Fruit fly (Drosophila melanogaster): ENCODE results near the gene Cp16.

DNA sequence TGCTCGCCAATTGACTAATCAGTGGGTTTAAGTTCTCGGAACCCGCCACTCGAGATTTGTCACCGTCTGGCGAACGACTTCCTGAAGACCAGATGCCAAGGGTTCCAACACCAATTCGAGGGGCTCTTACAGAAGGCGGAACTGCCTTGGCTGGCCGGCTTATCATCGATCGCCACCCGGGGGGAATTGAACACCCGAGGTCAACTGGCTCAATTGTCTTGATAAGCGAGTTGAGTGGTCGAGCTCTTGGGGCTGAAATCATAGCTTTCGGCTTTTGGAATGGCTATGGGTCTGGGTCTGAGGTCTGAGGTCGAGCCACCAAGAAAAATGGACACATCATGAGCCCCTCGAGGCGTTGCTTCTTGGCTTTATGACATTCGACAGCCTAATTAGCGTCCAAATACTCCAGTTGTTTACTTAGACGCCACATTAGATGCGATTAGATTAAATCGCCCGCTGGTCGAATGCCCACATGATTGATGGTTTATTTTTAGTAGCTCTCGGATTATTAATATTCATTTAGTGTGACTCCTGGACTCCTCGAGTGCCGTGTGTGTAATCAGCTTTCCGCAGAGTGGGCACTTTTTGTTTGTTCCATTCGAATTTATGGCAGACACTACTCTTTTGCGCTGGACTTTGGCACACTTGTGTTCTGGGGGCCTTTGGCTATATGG lies 33.1 kb upstream of the Cp16 start:
- no peak for TF ChIP-seq CTCF (optimal IDR thresholded peaks at IDR 0.05)
- TF ChIP-seq CG8478 (optimal IDR thresholded peaks at IDR 0.05): no peak
